Fruit fly (Drosophila melanogaster) whole organism, embryonic: Measurements from ENCODE around the gene ATPsynO.

Source experiments
- Bdp1 ChIP-seq: fragments of 200-800 bp; sonication (Bioruptor generic); optimal IDR thresholded peaks from 3 replicates; lab custom pipeline; 2016; ENCODE audit warnings: missing biosample characterization, missing genetic modification characterization
- CG11695 ChIP-seq: fragments of 200-800 bp; sonication (Bioruptor generic); IDR thresholded peaks from 3 replicates; pipeline ENCODE4 v1.3.6; 2022; ENCODE audit warnings: missing biosample characterization, missing genetic modification characterization
- CG12104 ChIP-seq: fragments of 200-800 bp; sonication (Bioruptor generic); optimal IDR thresholded peaks from 3 replicates; lab custom pipeline; 2016; ENCODE audit warnings: missing biosample characterization, missing genetic modification characterization
- CG12942 ChIP-seq: fragments of 200-800 bp; sonication (Bioruptor generic); optimal IDR thresholded peaks from 3 replicates; lab custom pipeline; 2016; ENCODE audit warnings: missing biosample characterization, missing genetic modification characterization
- CG14014 ChIP-seq: fragments of 200-800 bp; sonication (Bioruptor generic); IDR thresholded peaks from 2 replicates; pipeline ENCODE4 v1.3.6; 2022; ENCODE audit warnings: missing biosample characterization, missing genetic modification characterization
- CG15479 ChIP-seq: fragments of 200-800 bp; sonication (Bioruptor generic); optimal IDR thresholded peaks from 3 replicates; lab custom pipeline; 2019; ENCODE audit warnings: missing biosample characterization, mild to moderate bottlenecking, missing genetic modification characterization, moderate library complexity
- CG17385 ChIP-seq: fragments of 200-800 bp; sonication (Bioruptor generic); optimal IDR thresholded peaks from 3 replicates; lab custom pipeline; 2018; ENCODE audit warnings: missing biosample characterization, mild to moderate bottlenecking, missing genetic modification characterization
- CG1832 ChIP-seq: fragments of 200-800 bp; sonication (Bioruptor generic); optimal IDR thresholded peaks from 2 replicates; lab custom pipeline; 2017; ENCODE audit warnings: missing biosample characterization, mild to moderate bottlenecking, missing genetic modification characterization, inconsistent platforms
- CG18476 ChIP-seq: fragments of 200-800 bp; sonication (Bioruptor generic); optimal IDR thresholded peaks from 2 replicates; lab custom pipeline; 2016; ENCODE audit warnings: missing biosample characterization, mild to moderate bottlenecking, missing genetic modification characterization
- CG2120 ChIP-seq: fragments of 200-800 bp; sonication (Bioruptor generic); optimal IDR thresholded peaks from 3 replicates; lab custom pipeline; 2016; ENCODE audit warnings: missing biosample characterization, missing genetic modification characterization
- CG2889 ChIP-seq: fragments of 200-800 bp; sonication (Bioruptor generic); IDR thresholded peaks from 3 replicates; pipeline ENCODE4 v1.3.6; 2022; ENCODE audit warnings: missing biosample characterization, missing genetic modification characterization
- CG31365 ChIP-seq: fragments of 200-800 bp; sonication (Bioruptor generic); optimal IDR thresholded peaks from 2 replicates; lab custom pipeline; 2018; ENCODE audit warnings: missing biosample characterization, mild to moderate bottlenecking, missing genetic modification characterization
- CG3163 ChIP-seq: fragments of 200-800 bp; sonication (Bioruptor generic); optimal IDR thresholded peaks from 3 replicates; lab custom pipeline; 2016; ENCODE audit warnings: missing biosample characterization, missing genetic modification characterization
- CG6254 ChIP-seq: fragments of 200-800 bp; sonication (Bioruptor generic); optimal IDR thresholded peaks from 3 replicates; lab custom pipeline; 2017; ENCODE audit warnings: mild to moderate bottlenecking, missing biosample characterization, missing genetic modification reagents, missing genetic modification characterization
- CG6689 ChIP-seq: fragments of 200-800 bp; sonication (Bioruptor generic); IDR thresholded peaks from 2 replicates; pipeline ENCODE4 v1.3.6; 2022; ENCODE audit warnings: missing biosample characterization, missing genetic modification characterization
- CG6791 ChIP-seq: fragments of 200-800 bp; sonication (Bioruptor generic); IDR thresholded peaks from 3 replicates; pipeline ENCODE4 v1.3.6; 2022; ENCODE audit warnings: missing biosample characterization, missing genetic modification characterization; ENCODE audit not compliant: partially characterized antibody
- CG7839 ChIP-seq: fragments of 200-800 bp; sonication (Bioruptor generic); optimal IDR thresholded peaks from 3 replicates; lab custom pipeline; 2018; ENCODE audit warnings: missing biosample characterization, mild to moderate bottlenecking, missing genetic modification characterization, moderate library complexity
- CkIIα-i1 ChIP-seq: fragments of 200-800 bp; sonication (Bioruptor generic); IDR thresholded peaks from 2 replicates; pipeline ENCODE4 v1.3.6; 2022; ENCODE audit warnings: missing biosample characterization, missing genetic modification characterization
- Ets65A ChIP-seq: fragments of 200-800 bp; sonication (Bioruptor generic); peaks from one replicate; lab custom pipeline; 2016; ENCODE audit warnings: missing biosample characterization, missing genetic modification characterization
- Fer1 ChIP-seq: fragments of 200-800 bp; sonication (Bioruptor generic); optimal IDR thresholded peaks from 2 replicates; lab custom pipeline; 2017; ENCODE audit warnings: missing biosample characterization, mild to moderate bottlenecking, missing genetic modification characterization
- Hey ChIP-seq: fragments of 200-800 bp; sonication (Bioruptor generic); optimal IDR thresholded peaks from 3 replicates; lab custom pipeline; 2018; ENCODE audit warnings: missing biosample characterization, mild to moderate bottlenecking, missing genetic modification characterization
- Hmr ChIP-seq: fragments of 200-800 bp; sonication (Bioruptor generic); optimal IDR thresholded peaks from 3 replicates; lab custom pipeline; 2017; ENCODE audit warnings: mild to moderate bottlenecking, missing biosample characterization, missing genetic modification reagents, missing genetic modification characterization
- Hr78 ChIP-seq, 2 experiments: fragments of 200-800 bp in 1 of 2; fragments of >200 bp in 1 of 2; sonication (Bioruptor generic) in 1 of 2; optimal IDR thresholded peaks; 2 replicates each; lab custom pipeline; 2017 to 2019; ENCODE audit warnings: missing biosample characterization in 2 of 2, missing genetic modification characterization in 2 of 2, mild to moderate bottlenecking in 1 of 2, moderate library complexity in 1 of 2
- Kr ChIP-seq: fragments of 200-800 bp; sonication (Bioruptor generic); optimal IDR thresholded peaks from 2 replicates; lab custom pipeline; 2017; ENCODE audit warnings: missing biosample characterization, mild to moderate bottlenecking, missing genetic modification characterization
- MTF-1 ChIP-seq: fragments of 200-800 bp; sonication (Bioruptor generic); optimal IDR thresholded peaks from 2 replicates; lab custom pipeline; 2018; ENCODE audit warnings: missing biosample characterization, mild to moderate bottlenecking, missing genetic modification characterization, borderline replicate concordance
- Nf-YB ChIP-seq: fragments of 200-800 bp; sonication (Bioruptor generic); optimal IDR thresholded peaks from 3 replicates; lab custom pipeline; 2019; ENCODE audit warnings: missing biosample characterization, mild to moderate bottlenecking, missing genetic modification characterization, moderate library complexity
- Pdp1 ChIP-seq, 2 experiments: fragments of 200-800 bp; sonication (Bioruptor generic); optimal IDR thresholded peaks; 3 replicates each; lab custom pipeline; 2016; ENCODE audit warnings: missing biosample characterization in 2 of 2, missing genetic modification characterization in 2 of 2, mild to moderate bottlenecking in 1 of 2, moderate library complexity in 1 of 2
- Sry-β ChIP-seq: fragments of 200-800 bp; sonication (Bioruptor generic); optimal IDR thresholded peaks from 2 replicates; lab custom pipeline; 2018; ENCODE audit warnings: missing biosample characterization, mild to moderate bottlenecking, missing genetic modification characterization, moderate library complexity
- Trl ChIP-seq, 3 experiments: fragments of >200 bp in 2 of 3; fragments of 200-800 bp in 1 of 3; sonication (Bioruptor generic) in 1 of 3; optimal IDR thresholded peaks; 2 replicates in 1 of 3; 3 replicates in 2 of 3; lab custom pipeline; 2016 to 2017; ENCODE audit warnings: missing biosample characterization in 1 of 3, missing genetic modification characterization in 1 of 3
- abd-A ChIP-seq: fragments of 200-800 bp; sonication (Bioruptor generic); optimal IDR thresholded peaks from 3 replicates; lab custom pipeline; 2019; ENCODE audit warnings: missing biosample characterization, mild to moderate bottlenecking, missing genetic modification characterization, moderate library complexity
- ara ChIP-seq: fragments of 200-800 bp; sonication (Bioruptor generic); IDR thresholded peaks from 2 replicates; pipeline ENCODE4 v1.3.6; 2022; ENCODE audit warnings: missing biosample characterization, missing genetic modification characterization
- ash1 ChIP-seq: fragments of 200-800 bp; sonication (Bioruptor generic); optimal IDR thresholded peaks from 2 replicates; lab custom pipeline; 2018; ENCODE audit warnings: missing biosample characterization, mild to moderate bottlenecking, missing genetic modification characterization
- exex ChIP-seq: fragments of 200-800 bp; sonication (Bioruptor generic); optimal IDR thresholded peaks from 4 replicates; lab custom pipeline; 2018; ENCODE audit warnings: missing biosample characterization, mild to moderate bottlenecking, missing genetic modification characterization, moderate library complexity
- gce ChIP-seq: fragments of 200-800 bp; sonication (Bioruptor generic); IDR thresholded peaks from 3 replicates; pipeline ENCODE4 v1.3.6; 2022; ENCODE audit warnings: missing biosample characterization, missing genetic modification characterization
- gcm ChIP-seq: fragments of 200-800 bp; sonication (Bioruptor generic); optimal IDR thresholded peaks from 2 replicates; lab custom pipeline; 2019; ENCODE audit warnings: missing biosample characterization, mild to moderate bottlenecking, missing genetic modification characterization, moderate library complexity
- gem ChIP-seq: fragments of 200-800 bp; sonication (Bioruptor generic); optimal IDR thresholded peaks from 2 replicates; lab custom pipeline; 2019; ENCODE audit warnings: missing biosample characterization, mild to moderate bottlenecking, missing genetic modification characterization, moderate library complexity
- grau ChIP-seq: fragments of 200-800 bp; optimal IDR thresholded peaks from 3 replicates; lab custom pipeline; 2019; ENCODE audit warnings: missing biosample characterization, mild to moderate bottlenecking, missing genetic modification characterization, moderate library complexity
- grn ChIP-seq: fragments of 200-800 bp; sonication (Bioruptor generic); optimal IDR thresholded peaks from 3 replicates; lab custom pipeline; 2017; ENCODE audit warnings: missing biosample characterization, missing genetic modification characterization
- insv ChIP-seq, 2 experiments: fragments of 200-800 bp; sonication (Bioruptor generic); optimal IDR thresholded peaks; 3 replicates each; lab custom pipeline; 2016 to 2018; ENCODE audit warnings: missing biosample characterization in 2 of 2, missing genetic modification characterization in 2 of 2
- knrl ChIP-seq: fragments of 200-800 bp; sonication (Bioruptor generic); IDR thresholded peaks from 3 replicates; pipeline ENCODE4 v1.3.6; 2022; ENCODE audit warnings: missing biosample characterization, missing genetic modification characterization; ENCODE audit not compliant: partially characterized antibody
- lbe ChIP-seq: fragments of 200-800 bp; sonication (Bioruptor generic); optimal IDR thresholded peaks from 2 replicates; lab custom pipeline; 2016; ENCODE audit warnings: missing biosample characterization, mild to moderate bottlenecking, missing genetic modification characterization
- mam ChIP-seq: fragments of 200-800 bp; sonication (Bioruptor generic); optimal IDR thresholded peaks from 3 replicates; lab custom pipeline; 2016; ENCODE audit warnings: missing biosample characterization, missing genetic modification characterization
- onecut ChIP-seq: fragments of 200-800 bp; sonication (Bioruptor generic); IDR thresholded peaks from 2 replicates; pipeline ENCODE4 v1.3.6; 2022; ENCODE audit warnings: missing biosample characterization, missing genetic modification characterization
- pzg ChIP-seq: fragments of 200-800 bp; sonication (Bioruptor generic); optimal IDR thresholded peaks from 3 replicates; lab custom pipeline; 2018; ENCODE audit warnings: missing biosample characterization, mild to moderate bottlenecking, missing genetic modification characterization, moderate library complexity
- salm ChIP-seq: fragments of 200-800 bp; sonication (Bioruptor generic); optimal IDR thresholded peaks from 2 replicates; lab custom pipeline; 2018; ENCODE audit warnings: missing biosample characterization, mild to moderate bottlenecking, missing genetic modification characterization
- sd ChIP-seq: fragments of 200-800 bp; sonication (Bioruptor generic); optimal IDR thresholded peaks from 3 replicates; lab custom pipeline; 2018; ENCODE audit warnings: missing biosample characterization, mild to moderate bottlenecking, missing genetic modification characterization, moderate library complexity
- sug ChIP-seq: fragments of 200-800 bp; optimal IDR thresholded peaks from 2 replicates; lab custom pipeline; 2019; ENCODE audit warnings: missing biosample characterization, mild to moderate bottlenecking, missing genetic modification characterization, moderate library complexity
- tna ChIP-seq: fragments of 200-800 bp; sonication (Bioruptor generic); IDR thresholded peaks from 2 replicates; pipeline ENCODE4 v1.3.6; 2022; ENCODE audit warnings: missing biosample characterization, missing genetic modification characterization; ENCODE audit not compliant: partially characterized antibody
- usp ChIP-seq: fragments of >200 bp; optimal IDR thresholded peaks from 2 replicates; lab custom pipeline; 2017; ENCODE audit warnings: missing biosample characterization, missing genetic modification characterization

Gene ATPsynO

DNA sequence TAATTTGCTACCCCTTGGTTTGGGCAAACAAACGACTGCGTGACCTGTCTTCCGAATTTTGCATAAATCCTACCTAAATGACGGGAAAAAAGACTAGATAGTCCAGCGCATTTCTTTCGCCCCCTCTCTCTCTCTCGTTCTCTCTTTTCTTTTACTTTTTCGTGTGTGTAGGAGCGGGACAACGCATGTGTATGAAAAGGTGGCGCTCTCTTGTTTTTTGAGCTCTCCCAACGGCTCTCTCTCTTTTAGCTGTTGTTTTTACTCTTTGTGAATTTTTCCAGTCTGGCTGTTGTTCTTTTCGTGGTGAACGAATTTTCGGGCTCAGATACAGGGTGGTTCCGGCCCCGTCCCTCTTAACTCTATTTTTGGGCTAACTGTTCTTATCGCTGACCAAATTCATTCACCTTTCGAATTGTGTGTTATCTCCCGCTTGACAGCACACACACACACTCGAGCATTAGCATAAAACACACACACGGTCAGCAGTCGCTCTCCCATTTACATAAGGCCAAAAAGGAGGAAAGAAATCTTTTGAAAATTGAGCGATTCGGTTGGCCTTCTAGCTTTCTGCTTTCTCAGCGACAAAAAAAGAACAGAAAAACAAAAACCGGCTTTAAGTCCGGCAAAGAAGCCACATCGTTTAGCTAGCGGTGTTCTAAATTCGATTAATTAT lies 26.3 kb downstream of the ATPsynO start:
- TF ChIP-seq CG14014 (GFP tag; lab: Robert Waterston, UW) (no peak), gem (tag; lab: Kevin White, UChicago) (no peak), Pdp1 (GFP tag; optimal IDR thresholded peaks at IDR 0.05; lab: Kevin White, UChicago) (peak in 1 of 2 experiments; percentile 54), exex (tag; lab: Kevin White, UChicago) (peak; percentile 10), CG18476 (GFP tag; lab: Kevin White, UChicago) (no peak), CG2889 (GFP tag; lab: Robert Waterston, UW) (no peak), Ets65A (GFP tag; lab: Kevin White, UChicago) (no peak), pzg (GFP tag; lab: Kevin White, UChicago) (no peak), Hr78 (GFP tag; optimal IDR thresholded peaks at IDR 0.05; lab: Kevin White, UChicago) (no peak), insv (GFP tag; optimal IDR thresholded peaks at IDR 0.05; lab: Kevin White, UChicago) (no peak), Bdp1 (no peak), grau (tag; lab: Kevin White, UChicago) (no peak), sd (tag; lab: Kevin White, UChicago) (no peak), CG1832 (GFP tag; lab: Kevin White, UChicago) (peak; percentile 89), CG6254 (GFP tag; lab: Kevin White, UChicago) (peak; percentile 99), CG2120 (GFP tag; lab: Kevin White, UChicago) (no peak), CG3163 (GFP tag; lab: Kevin White, UChicago) (peak; percentile 93), CG11695 (GFP tag; lab: Robert Waterston, UW) (no peak), abd-A (tag; lab: Kevin White, UChicago) (no peak), ara (GFP tag; lab: Robert Waterston, UW) (no peak), Trl (optimal IDR thresholded peaks at IDR 0.05; lab: Kevin White, UChicago) (peak; percentile 98 to 99), Trl (GFP tag; optimal IDR thresholded peaks at IDR 0.05; lab: Kevin White, UChicago) (peak; percentile 42), CG7839 (no peak), CG12104 (GFP tag; lab: Kevin White, UChicago) (no peak), Sry-β (GFP tag; lab: Kevin White, UChicago) (no peak), salm (peak; percentile 10), Fer1 (GFP tag; lab: Kevin White, UChicago) (peak; percentile 2), Nf-YB (GFP tag; lab: Kevin White, UChicago) (no peak), Hey (tag; lab: Kevin White, UChicago) (no peak), knrl (GFP tag; lab: Robert Waterston, UW) (no peak), usp (GFP tag; lab: Kevin White, UChicago) (no peak), CG6791 (GFP tag; lab: Robert Waterston, UW) (no peak), MTF-1 (GFP tag; lab: Kevin White, UChicago) (no peak), grn (GFP tag; lab: Kevin White, UChicago) (peak; percentile 23), onecut (GFP tag; lab: Robert Waterston, UW) (no peak), Kr (GFP tag; lab: Kevin White, UChicago) (peak; percentile 20), mam (GFP tag; lab: Kevin White, UChicago) (no peak), sug (peak; percentile 33), tna (no peak), gce (GFP tag; lab: Robert Waterston, UW) (no peak), Hmr (peak; percentile 23), ash1 (no peak), CG31365 (no peak), CG15479 (GFP tag; lab: Kevin White, UChicago) (peak; percentile 49), CG17385 (peak; percentile 17), CG12942 (GFP tag; lab: Kevin White, UChicago) (no peak), CkIIα-i1 (GFP tag; lab: Robert Waterston, UW) (no peak), lbe (peak; percentile 54), CG6689 (no peak), gcm (GFP tag; lab: Kevin White, UChicago) (no peak)
